Fruit fly (Drosophila melanogaster) whole organism, embryonic: ENCODE data around the gene CG13063.

ENCODE experiments used
- Atf3 ChIP-seq: fragments of 200-800 bp; sonication (Bioruptor generic); optimal IDR thresholded peaks from 3 replicates; lab custom pipeline; 2016; ENCODE audit warnings: missing biosample characterization, missing genetic modification characterization
- BEAF-32 ChIP-seq: fragments of 200-800 bp; sonication (Bioruptor generic); optimal IDR thresholded peaks from 3 replicates; lab custom pipeline; 2017; ENCODE audit warnings: missing biosample characterization, missing genetic modification characterization, mild to moderate bottlenecking, moderate library complexity, missing genetic modification reagents
- CG10565 ChIP-seq: fragments of 200-800 bp; sonication (Bioruptor generic); optimal IDR thresholded peaks from 3 replicates; lab custom pipeline; 2016; ENCODE audit warnings: missing biosample characterization, mild to moderate bottlenecking, missing genetic modification characterization
- CG11723 ChIP-seq: fragments of 200-800 bp; sonication (Bioruptor generic); optimal IDR thresholded peaks from 2 replicates; lab custom pipeline; 2017; ENCODE audit warnings: missing biosample characterization, mild to moderate bottlenecking, missing genetic modification characterization
- CG12155 ChIP-seq: fragments of 200-800 bp; sonication (Bioruptor generic); optimal IDR thresholded peaks from 3 replicates; lab custom pipeline; 2016; ENCODE audit warnings: missing biosample characterization, missing genetic modification characterization
- CG12769 ChIP-seq: fragments of 200-800 bp; sonication (Bioruptor generic); optimal IDR thresholded peaks from 2 replicates; lab custom pipeline; 2019; ENCODE audit warnings: missing biosample characterization, mild to moderate bottlenecking, missing genetic modification characterization, moderate library complexity
- CG13287 ChIP-seq: fragments of 200-800 bp; sonication (Bioruptor generic); IDR thresholded peaks from 2 replicates; pipeline ENCODE4 v1.3.6; 2022; ENCODE audit warnings: missing biosample characterization, missing genetic modification characterization; ENCODE audit not compliant: partially characterized antibody
- CG14710 ChIP-seq: fragments of 200-800 bp; sonication (Bioruptor generic); optimal IDR thresholded peaks from 3 replicates; lab custom pipeline; 2019; ENCODE audit warnings: missing biosample characterization, mild to moderate bottlenecking, missing genetic modification characterization, moderate library complexity
- CG15514 ChIP-seq: fragments of 200-800 bp; sonication (Bioruptor generic); optimal IDR thresholded peaks from 3 replicates; lab custom pipeline; 2017; ENCODE audit warnings: missing biosample characterization, missing genetic modification characterization, mild to moderate bottlenecking, moderate library complexity, missing genetic modification reagents
- CG15696 ChIP-seq: fragments of 200-800 bp; sonication (Bioruptor generic); optimal IDR thresholded peaks from 2 replicates; lab custom pipeline; 2019; ENCODE audit warnings: missing biosample characterization, mild to moderate bottlenecking, missing genetic modification characterization, moderate library complexity
- CG18476 ChIP-seq: fragments of 200-800 bp; sonication (Bioruptor generic); optimal IDR thresholded peaks from 2 replicates; lab custom pipeline; 2016; ENCODE audit warnings: missing biosample characterization, mild to moderate bottlenecking, missing genetic modification characterization
- CG2712 ChIP-seq: fragments of 200-800 bp; optimal IDR thresholded peaks from 3 replicates; lab custom pipeline; 2019; ENCODE audit warnings: missing biosample characterization, mild to moderate bottlenecking, missing genetic modification characterization, moderate library complexity
- CG34422 ChIP-seq: fragments of 200-800 bp; sonication (Bioruptor generic); IDR thresholded peaks from 3 replicates; pipeline ENCODE4 v1.3.6; 2022; ENCODE audit warnings: missing biosample characterization, missing genetic modification characterization
- CG4617 ChIP-seq: fragments of 200-800 bp; sonication (Bioruptor generic); optimal IDR thresholded peaks from 3 replicates; lab custom pipeline; 2016; ENCODE audit warnings: missing biosample characterization, missing genetic modification characterization, borderline replicate concordance
- CG7928 ChIP-seq: fragments of 200-800 bp; sonication (Bioruptor generic); optimal IDR thresholded peaks from 2 replicates; lab custom pipeline; 2017; ENCODE audit warnings: missing biosample characterization, mild to moderate bottlenecking, missing genetic modification characterization
- CG9797 ChIP-seq: fragments of 200-800 bp; sonication (Bioruptor generic); optimal IDR thresholded peaks from 3 replicates; lab custom pipeline; 2018; ENCODE audit warnings: missing biosample characterization, mild to moderate bottlenecking, missing genetic modification characterization
- D19A ChIP-seq: fragments of 200-800 bp; optimal IDR thresholded peaks from 3 replicates; lab custom pipeline; 2019; ENCODE audit warnings: missing biosample characterization, mild to moderate bottlenecking, missing genetic modification characterization, moderate library complexity
- Dp ChIP-seq: fragments of 200-800 bp; sonication (Bioruptor generic); optimal IDR thresholded peaks from 2 replicates; lab custom pipeline; 2018; ENCODE audit warnings: missing biosample characterization, mild to moderate bottlenecking, missing genetic modification characterization, moderate library complexity
- E2f2 ChIP-seq: fragments of 200-800 bp; sonication (Bioruptor generic); IDR thresholded peaks from 2 replicates; pipeline ENCODE4 v1.3.6; 2022; ENCODE audit warnings: missing biosample characterization, missing genetic modification characterization
- HLH4C ChIP-seq: fragments of 200-800 bp; sonication (Bioruptor generic); IDR thresholded peaks from 3 replicates; pipeline ENCODE4 v1.3.6; 2022; ENCODE audit warnings: missing biosample characterization, missing genetic modification characterization; ENCODE audit not compliant: partially characterized antibody
- HmgZ ChIP-seq: fragments of 200-800 bp; sonication (Bioruptor generic); optimal IDR thresholded peaks from 2 replicates; lab custom pipeline; 2018; ENCODE audit warnings: missing biosample characterization, mild to moderate bottlenecking, missing genetic modification characterization
- MBD-R2 ChIP-seq: fragments of 200-800 bp; sonication (Bioruptor generic); IDR thresholded peaks from 2 replicates; pipeline ENCODE4 v1.3.6; 2022; ENCODE audit warnings: missing biosample characterization, missing genetic modification characterization
- MTF-1 ChIP-seq: fragments of 200-800 bp; sonication (Bioruptor generic); optimal IDR thresholded peaks from 2 replicates; lab custom pipeline; 2018; ENCODE audit warnings: missing biosample characterization, mild to moderate bottlenecking, missing genetic modification characterization, borderline replicate concordance
- Myb ChIP-seq: fragments of 200-800 bp; sonication (Bioruptor generic); optimal IDR thresholded peaks from 2 replicates; lab custom pipeline; 2016; ENCODE audit warnings: missing biosample characterization, missing genetic modification characterization
- Neu2 ChIP-seq: fragments of 200-800 bp; sonication (Bioruptor generic); optimal IDR thresholded peaks from 3 replicates; lab custom pipeline; 2016; ENCODE audit warnings: missing biosample characterization, missing genetic modification characterization, borderline replicate concordance
- Pdp1 ChIP-seq, 2 experiments: fragments of 200-800 bp; sonication (Bioruptor generic); optimal IDR thresholded peaks; 3 replicates each; lab custom pipeline; 2016; ENCODE audit warnings: missing biosample characterization in 2 of 2, missing genetic modification characterization in 2 of 2, mild to moderate bottlenecking in 1 of 2, moderate library complexity in 1 of 2
- Scr ChIP-seq: fragments of 200-800 bp; sonication (Bioruptor generic); IDR thresholded peaks from 2 replicates; pipeline ENCODE4 v1.3.6; 2022; ENCODE audit warnings: missing biosample characterization, missing genetic modification characterization; ENCODE audit not compliant: partially characterized antibody
- Sin3A ChIP-seq: fragments of >200 bp; optimal IDR thresholded peaks from 2 replicates; lab custom pipeline; 2018
- Sry-δ ChIP-seq: fragments of 200-800 bp; sonication (Bioruptor generic); optimal IDR thresholded peaks from 2 replicates; lab custom pipeline; 2016; ENCODE audit warnings: missing biosample characterization, missing genetic modification characterization
- Xbp1 ChIP-seq: fragments of 200-800 bp; sonication (Bioruptor generic); optimal IDR thresholded peaks from 3 replicates; lab custom pipeline; 2016; ENCODE audit warnings: missing biosample characterization, mild to moderate bottlenecking, missing genetic modification characterization
- dmrt11E ChIP-seq: fragments of 200-800 bp; sonication (Bioruptor generic); optimal IDR thresholded peaks from 3 replicates; lab custom pipeline; 2018; ENCODE audit warnings: missing biosample characterization, mild to moderate bottlenecking, missing genetic modification characterization, moderate library complexity
- exex ChIP-seq: fragments of 200-800 bp; sonication (Bioruptor generic); optimal IDR thresholded peaks from 4 replicates; lab custom pipeline; 2018; ENCODE audit warnings: missing biosample characterization, mild to moderate bottlenecking, missing genetic modification characterization, moderate library complexity
- kah ChIP-seq: fragments of 200-800 bp; sonication (Bioruptor generic); optimal IDR thresholded peaks from 2 replicates; lab custom pipeline; 2018; ENCODE audit warnings: missing biosample characterization, mild to moderate bottlenecking, missing genetic modification characterization
- luna ChIP-seq: fragments of 200-800 bp; sonication (Bioruptor generic); optimal IDR thresholded peaks from 2 replicates; lab custom pipeline; 2016; ENCODE audit warnings: missing biosample characterization, missing genetic modification characterization
- nau ChIP-seq: fragments of 200-800 bp; sonication (Bioruptor generic); optimal IDR thresholded peaks from 3 replicates; lab custom pipeline; 2017; ENCODE audit warnings: missing biosample characterization, mild to moderate bottlenecking, missing genetic modification characterization, missing genetic modification reagents
- pb ChIP-seq: fragments of 200-800 bp; sonication (Bioruptor generic); optimal IDR thresholded peaks from 3 replicates; lab custom pipeline; 2016; ENCODE audit warnings: missing biosample characterization, missing genetic modification characterization
- phol ChIP-seq: fragments of 200-800 bp; sonication (Bioruptor generic); optimal IDR thresholded peaks from 3 replicates; lab custom pipeline; 2018; ENCODE audit warnings: missing biosample characterization, mild to moderate bottlenecking, missing genetic modification characterization, moderate library complexity
- pzg ChIP-seq: fragments of 200-800 bp; sonication (Bioruptor generic); optimal IDR thresholded peaks from 3 replicates; lab custom pipeline; 2018; ENCODE audit warnings: missing biosample characterization, mild to moderate bottlenecking, missing genetic modification characterization, moderate library complexity
- scrt ChIP-seq: fragments of 200-800 bp; sonication (Bioruptor generic); optimal IDR thresholded peaks from 2 replicates; lab custom pipeline; 2018; ENCODE audit warnings: missing biosample characterization, mild to moderate bottlenecking, missing genetic modification characterization, moderate library complexity
- sim ChIP-seq: fragments of 200-800 bp; sonication (Bioruptor generic); IDR thresholded peaks from 2 replicates; pipeline ENCODE4 v1.3.6; 2022; ENCODE audit warnings: missing biosample characterization, missing genetic modification characterization
- sima ChIP-seq: fragments of 200-800 bp; sonication (Bioruptor generic); optimal IDR thresholded peaks from 2 replicates; lab custom pipeline; 2016; ENCODE audit warnings: missing biosample characterization, missing genetic modification characterization
- sisA ChIP-seq: fragments of 200-800 bp; sonication (Bioruptor generic); IDR thresholded peaks from 2 replicates; pipeline ENCODE4 v1.3.6; 2022; ENCODE audit warnings: missing biosample characterization, missing genetic modification characterization
- slp2 ChIP-seq: fragments of 200-800 bp; sonication (Bioruptor generic); optimal IDR thresholded peaks from 2 replicates; lab custom pipeline; 2016; ENCODE audit warnings: missing biosample characterization, missing genetic modification characterization
- stwl ChIP-seq: fragments of 200-800 bp; sonication (Bioruptor generic); optimal IDR thresholded peaks from 3 replicates; lab custom pipeline; 2018; ENCODE audit warnings: missing biosample characterization, mild to moderate bottlenecking, missing genetic modification characterization, moderate library complexity
- vvl ChIP-seq: fragments of 200-800 bp; sonication (Bioruptor generic); IDR thresholded peaks from 2 replicates; pipeline ENCODE4 v1.3.6; 2022; ENCODE audit warnings: missing biosample characterization, missing genetic modification characterization
- zen ChIP-seq: fragments of 200-800 bp; sonication (Bioruptor generic); optimal IDR thresholded peaks from 3 replicates; lab custom pipeline; 2018; ENCODE audit warnings: missing biosample characterization, mild to moderate bottlenecking, missing genetic modification characterization, moderate library complexity

Gene CG13063

dm6 chr3L:16349686-16350085 lies 43.3 kb downstream of the CG13063 start (continued):
- no peak for TF ChIP-seq HmgZ (tag; lab: Kevin White, UChicago)

- TF ChIP-seq CG10565 (no peak), HLH4C (0 out of 3 replicates have a peak, but pooled peaks have one; percentile 17), HmgZ (tag; lab: Kevin White, UChicago) (peak; percentile 63), sisA (GFP tag; lab: Robert Waterston, UW) (no peak), CG9797 (GFP tag; lab: Kevin White, UChicago) (peak; percentile 89), CG13287 (GFP tag; lab: Robert Waterston, UW) (peak; percentile 49; the same call in 1 of the 2 replicates), slp2 (no peak), Sry-δ (peak; percentile 16), CG14710 (tag; lab: Kevin White, UChicago) (peak; percentile 30), exex (peak; percentile 8), CG12155 (GFP tag; lab: Kevin White, UChicago) (no peak), Sin3A (lab: Kevin White, UChicago) (peak; percentile 69), Pdp1 (GFP tag; optimal IDR thresholded peaks at IDR 0.05; lab: Kevin White, UChicago) (peak in 1 of 2 experiments; percentile 3), nau (GFP tag; lab: Kevin White, UChicago) (no peak), Neu2 (GFP tag; lab: Kevin White, UChicago) (no peak), BEAF-32 (GFP tag; lab: Kevin White, UChicago) (peak; percentile 21), CG18476 (no peak), Scr (GFP tag; lab: Robert Waterston, UW) (peak; percentile 38; the same call in 1 of the 2 replicates), CG11723 (no peak), CG4617 (GFP tag; lab: Kevin White, UChicago) (peak; percentile 82), CG15514 (GFP tag; lab: Kevin White, UChicago) (peak; percentile 36), CG34422 (peak; percentile 49; the same call in 1 of the 3 replicates), pb (GFP tag; lab: Kevin White, UChicago) (no peak), stwl (tag; lab: Kevin White, UChicago) (peak; percentile 75), D19A (tag; lab: Kevin White, UChicago) (no peak), Myb (GFP tag; lab: Kevin White, UChicago) (peak; percentile 31), MTF-1 (no peak), Xbp1 (GFP tag; lab: Kevin White, UChicago) (no peak), phol (tag; lab: Kevin White, UChicago) (peak; percentile 4), Atf3 (no peak), luna (no peak), pzg (GFP tag; lab: Kevin White, UChicago) (peak; percentile 75), sima (GFP tag; lab: Kevin White, UChicago) (no peak), vvl (GFP tag; lab: Robert Waterston, UW) (peak; percentile 19; the same call in 1 of the 2 replicates), Dp (GFP tag; lab: Kevin White, UChicago) (peak; percentile 45), dmrt11E (tag; lab: Kevin White, UChicago) (no peak), zen (tag; lab: Kevin White, UChicago) (peak; percentile 73), CG7928 (no peak), sim (GFP tag; lab: Robert Waterston, UW) (no peak), E2f2 (GFP tag; lab: Robert Waterston, UW) (peak; percentile 59), scrt (peak; percentile 92), CG15696 (tag; lab: Kevin White, UChicago) (no peak), CG12769 (tag; lab: Kevin White, UChicago) (no peak), kah (GFP tag; lab: Kevin White, UChicago) (peak; percentile 52), CG2712 (tag; lab: Kevin White, UChicago) (no peak), MBD-R2 (GFP tag; lab: Robert Waterston, UW) (peak; percentile 99)
Measured at dm6 chr3L:16351770-16352429, 45.5 kb downstream of the CG13063 start, which contains the start of the genes Golgin104 and Tcs3. Gene Golgin104 (minus strand): TSS chr3L:16351951. Gene Tcs3 (plus strand): TSS chr3L:16351991.
